Worm (Caenorhabditis elegans) whole organism, L1 larva: Measurements from ENCODE around the gene Y22D7AL.7.

ENCODE experiments used
- F16B12.6 ChIP-seq: fragments of 150-350 bp; optimal IDR thresholded peaks from 2 replicates; lab custom pipeline; 2014; ENCODE audit warnings: missing biosample characterization, missing genetic modification characterization
- blmp-1 ChIP-seq: fragments of 150-350 bp; optimal IDR thresholded peaks from 2 replicates; lab custom pipeline; 2014; ENCODE audit warnings: missing biosample characterization, missing genetic modification characterization
- ceh-8 ChIP-seq: fragments of 200-800 bp; sonication (Bioruptor generic); optimal IDR thresholded peaks from 2 replicates; lab custom pipeline; 2018; ENCODE audit warnings: mild to moderate bottlenecking, missing genetic modification characterization, moderate library complexity, missing compliant biosample characterization
- ceh-82 ChIP-seq, 3 experiments: fragments of 150-350 bp in 1 of 3; sonication (generic microtip) in 2 of 3; optimal IDR thresholded peaks; 2 replicates each; lab custom pipeline; 2014 to 2017; ENCODE audit warnings: missing biosample characterization in 3 of 3, missing genetic modification characterization in 3 of 3
- ceh-88 ChIP-seq: fragments of 200-800 bp; sonication (Bioruptor generic); IDR thresholded peaks from 2 replicates; pipeline ENCODE4 v1.3.6; 2022; ENCODE audit warnings: missing genetic modification characterization, missing compliant biosample characterization
- ceh-90 ChIP-seq: sonication (generic microtip); optimal IDR thresholded peaks from 2 replicates; lab custom pipeline; 2016; ENCODE audit warnings: missing genetic modification characterization, missing compliant biosample characterization
- dpl-1 ChIP-seq, 3 experiments: fragments of 150-350 bp in 2 of 3; sonication (generic microtip) in 1 of 3; optimal IDR thresholded peaks; 2 replicates each; lab custom pipeline; 2014 to 2017; ENCODE audit warnings: missing biosample characterization in 3 of 3, missing genetic modification characterization in 3 of 3, missing genetic modification reagents in 3 of 3
- dsc-1 ChIP-seq: sonication (generic microtip); optimal IDR thresholded peaks from 2 replicates; lab custom pipeline; 2016; ENCODE audit warnings: mild to moderate bottlenecking, missing genetic modification characterization, missing compliant biosample characterization
- efl-1 ChIP-seq, 4 experiments: fragments of 150-350 bp; optimal IDR thresholded peaks in 3 of 4; peaks in 1 of 4; 1 replicate in 1 of 4; 2 replicates in 3 of 4; lab custom pipeline; 2014; ENCODE audit warnings: missing biosample characterization in 2 of 4, missing genetic modification characterization in 2 of 4, missing genetic modification reagents in 2 of 4
- egl-27 ChIP-seq, 2 experiments: fragments of 150-350 bp in 1 of 2; sonication (generic microtip); optimal IDR thresholded peaks; 3 replicates each; lab custom pipeline; 2017 to 2018; ENCODE audit warnings: missing biosample characterization in 2 of 2, missing genetic modification characterization in 2 of 2, missing genetic modification reagents in 2 of 2
- elt-3 ChIP-seq, 6 experiments: fragments of 150-350 bp in 1 of 6; sonication (generic microtip); optimal IDR thresholded peaks; 2 replicates each; lab custom pipeline; 2017 to 2018; ENCODE audit warnings: missing biosample characterization in 6 of 6, missing genetic modification characterization in 6 of 6, inconsistent platforms in 1 of 6
- ets-5 ChIP-seq: fragments of 200-800 bp; sonication (Bioruptor generic); IDR thresholded peaks from 2 replicates; pipeline ENCODE4 v1.3.6; 2022; ENCODE audit warnings: missing genetic modification characterization, missing compliant biosample characterization
- fkh-4 ChIP-seq: sonication (generic microtip); optimal IDR thresholded peaks from 2 replicates; lab custom pipeline; 2016; ENCODE audit warnings: missing compliant biosample characterization, missing genetic modification characterization, borderline replicate concordance
- fos-1 ChIP-seq: fragments of 150-350 bp; optimal IDR thresholded peaks from 2 replicates; lab custom pipeline; 2014; ENCODE audit warnings: missing biosample characterization, missing genetic modification characterization
- grh-1 ChIP-seq: fragments of 200-800 bp; sonication (Bioruptor generic); IDR thresholded peaks from 2 replicates; pipeline ENCODE4 v1.3.6; 2022; ENCODE audit warnings: missing genetic modification reagents, missing genetic modification characterization, missing compliant biosample characterization
- irx-1 ChIP-seq: sonication (generic microtip); optimal IDR thresholded peaks from 2 replicates; lab custom pipeline; 2016; ENCODE audit warnings: missing genetic modification characterization, missing compliant biosample characterization
- isw-1 ChIP-seq: fragments of 200-800 bp; sonication (Bioruptor generic); IDR thresholded peaks from 2 replicates; pipeline ENCODE4 v1.3.6; 2022; ENCODE audit warnings: missing genetic modification characterization, missing compliant biosample characterization
- lin-13 ChIP-seq: fragments of 150-350 bp; optimal IDR thresholded peaks from 2 replicates; lab custom pipeline; 2014; ENCODE audit warnings: missing biosample characterization, missing genetic modification reagents, missing genetic modification characterization
- lin-15B ChIP-seq: fragments of 150-350 bp; sonication (generic microtip); optimal IDR thresholded peaks from 3 replicates; lab custom pipeline; 2014; ENCODE audit warnings: missing biosample characterization, missing genetic modification characterization
- lin-35 ChIP-seq, 2 experiments: fragments of 150-350 bp; optimal IDR thresholded peaks; 2 replicates each; lab custom pipeline; 2014; ENCODE audit warnings: missing biosample characterization in 2 of 2, missing genetic modification characterization in 2 of 2, missing genetic modification reagents in 2 of 2
- lsy-2 ChIP-seq, 2 experiments: fragments of 150-350 bp; optimal IDR thresholded peaks; 2 replicates each; lab custom pipeline; 2014; ENCODE audit warnings: missing biosample characterization in 2 of 2, missing genetic modification characterization in 2 of 2
- mab-9 ChIP-seq: fragments of 200-800 bp; sonication (Bioruptor generic); IDR thresholded peaks from 2 replicates; pipeline ENCODE4 v1.3.6; 2022; ENCODE audit warnings: missing genetic modification reagents, missing genetic modification characterization, missing compliant biosample characterization
- mep-1 ChIP-seq: fragments of 150-350 bp; optimal IDR thresholded peaks from 2 replicates; lab custom pipeline; 2014; ENCODE audit warnings: missing biosample characterization, missing genetic modification characterization
- nhr-19 ChIP-seq: fragments of 200-800 bp; sonication (Bioruptor generic); conservative IDR thresholded peaks from 2 replicates; pipeline ENCODE4 v1.3.6; 2022; ENCODE audit warnings: missing genetic modification characterization, missing compliant biosample characterization
- nhr-20 ChIP-seq: sonication (generic microtip); optimal IDR thresholded peaks from 2 replicates; lab custom pipeline; 2016; ENCODE audit warnings: mild to moderate bottlenecking, missing genetic modification characterization, missing compliant biosample characterization
- nhr-47 ChIP-seq: sonication (generic microtip); optimal IDR thresholded peaks from 2 replicates; lab custom pipeline; 2016; ENCODE audit warnings: mild to moderate bottlenecking, missing genetic modification characterization, moderate library complexity, missing compliant biosample characterization
- nhr-71 ChIP-seq: sonication (generic microtip); optimal IDR thresholded peaks from 2 replicates; lab custom pipeline; 2016; ENCODE audit warnings: mild to moderate bottlenecking, missing genetic modification characterization, moderate library complexity, missing compliant biosample characterization
- nhr-76 ChIP-seq: sonication (generic microtip); optimal IDR thresholded peaks from 2 replicates; lab custom pipeline; 2017; ENCODE audit warnings: missing biosample characterization, missing genetic modification characterization
- nhr-85 ChIP-seq: sonication (generic microtip); peaks from one replicate; lab custom pipeline; 2016; ENCODE audit warnings: missing genetic modification characterization, inconsistent platforms, missing compliant biosample characterization
- nhr-90 ChIP-seq: sonication (generic microtip); optimal IDR thresholded peaks from 2 replicates; lab custom pipeline; 2016; ENCODE audit warnings: mild to moderate bottlenecking, missing genetic modification characterization, missing compliant biosample characterization; ENCODE audit not compliant: poor library complexity
- pax-3 ChIP-seq: fragments of 200-800 bp; sonication (Bioruptor generic); optimal IDR thresholded peaks from 2 replicates; lab custom pipeline; 2018; ENCODE audit warnings: mild to moderate bottlenecking, missing genetic modification characterization, moderate library complexity, missing compliant biosample characterization
- skn-1 ChIP-seq: fragments of 150-350 bp; optimal IDR thresholded peaks from 2 replicates; lab custom pipeline; 2014; ENCODE audit warnings: missing biosample characterization, missing genetic modification characterization
- snu-23 ChIP-seq: sonication (generic microtip); optimal IDR thresholded peaks from 2 replicates; lab custom pipeline; 2016; ENCODE audit warnings: missing genetic modification characterization, missing compliant biosample characterization
- swsn-7 ChIP-seq: sonication (generic microtip); optimal IDR thresholded peaks from 2 replicates; lab custom pipeline; 2016; ENCODE audit warnings: missing genetic modification characterization, missing compliant biosample characterization
- tbx-2 ChIP-seq: sonication (generic microtip); optimal IDR thresholded peaks from 2 replicates; lab custom pipeline; 2016; ENCODE audit warnings: missing genetic modification characterization, missing compliant biosample characterization
- unc-130 ChIP-seq: fragments of 150-350 bp; optimal IDR thresholded peaks from 2 replicates; lab custom pipeline; 2017; ENCODE audit warnings: missing biosample characterization, missing genetic modification characterization, inconsistent platforms
- unc-86 ChIP-seq: sonication (generic microtip); optimal IDR thresholded peaks from 2 replicates; lab custom pipeline; 2016; ENCODE audit warnings: missing genetic modification characterization, missing compliant biosample characterization
- xbp-1 ChIP-seq: sonication (generic microtip); optimal IDR thresholded peaks from 2 replicates; lab custom pipeline; 2016; ENCODE audit warnings: missing genetic modification characterization, missing compliant biosample characterization
- zag-1 ChIP-seq: fragments of 150-350 bp; optimal IDR thresholded peaks from 2 replicates; lab custom pipeline; 2014; ENCODE audit warnings: missing biosample characterization, missing genetic modification characterization
- zip-4 ChIP-seq: fragments of 200-800 bp; sonication (Bioruptor generic); optimal IDR thresholded peaks from 2 replicates; lab custom pipeline; 2018; ENCODE audit warnings: mild to moderate bottlenecking, missing genetic modification characterization, moderate library complexity, missing compliant biosample characterization
- ztf-11 ChIP-seq, 2 experiments: sonication (generic microtip); optimal IDR thresholded peaks; 2 replicates each; lab custom pipeline; 2016 to 2017; ENCODE audit warnings: missing genetic modification characterization in 2 of 2, missing biosample characterization in 1 of 2, missing compliant biosample characterization in 1 of 2

The Y22D7AL.7 gene

DNA sequence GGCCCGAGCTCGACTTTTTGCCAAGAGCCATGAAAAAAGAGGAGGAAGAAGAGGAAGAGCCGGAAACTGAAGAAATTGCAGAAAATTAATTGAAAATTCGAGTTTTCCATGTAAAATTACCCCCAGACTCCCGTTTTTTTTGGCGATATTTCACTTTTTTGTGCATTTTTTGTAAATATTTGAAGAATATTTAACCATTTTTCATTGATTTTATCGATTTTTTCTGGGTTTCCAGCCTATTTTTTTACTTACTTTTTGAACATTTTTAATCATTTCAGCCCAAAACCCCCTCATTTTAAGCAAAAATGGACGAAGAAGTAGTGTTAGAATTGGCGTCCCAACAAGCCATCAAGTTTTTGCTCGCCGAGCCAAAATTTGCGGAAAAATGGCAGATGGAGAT lies at the start of gene Y22D7AL.7:
Y22D7AL.7 (plus strand) TSS at position 301 of the 400 bp plus-strand sequence.
- no peak for TF ChIP-seq ztf-11 (tag; optimal IDR thresholded peaks at IDR 0.05; lab: Kevin White, UChicago)
- peak; percentile 13 for TF ChIP-seq nhr-85 (tag; lab: Kevin White, UChicago)
- no peak for TF ChIP-seq xbp-1 (tag; lab: Kevin White, UChicago)

DNA sequence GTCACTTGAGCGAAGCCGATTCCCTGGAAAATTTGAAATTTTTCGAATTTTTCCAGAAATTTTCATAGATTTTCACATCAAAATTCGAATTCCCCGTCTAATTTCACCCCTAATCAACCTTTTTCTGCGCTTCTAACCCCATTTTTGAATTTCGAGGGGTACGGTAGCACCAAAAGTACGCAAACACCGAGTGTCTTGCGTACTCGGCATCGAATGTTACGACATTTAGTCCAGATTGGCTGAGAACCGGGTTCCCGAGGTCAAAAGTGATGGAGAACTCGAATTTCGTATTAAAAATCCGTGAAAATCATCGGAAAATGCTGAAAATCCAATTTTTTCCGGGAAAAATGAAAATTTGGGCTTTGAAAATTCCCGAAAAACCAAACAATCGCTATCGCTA lies 48.1 kb upstream of the Y22D7AL.7 start:
- TF ChIP-seq unc-86 (no peak), efl-1 (optimal IDR thresholded peaks at IDR 0.05; lab: Kevin White, UChicago) (no peak), efl-1 (GFP tag; optimal IDR thresholded peaks at IDR 0.05 in 1 of 2; lab: Kevin White, UChicago) (peak in 1 of 2 experiments; percentile 67), grh-1 (GFP tag; lab: Robert Waterston, UW) (no peak)

DNA sequence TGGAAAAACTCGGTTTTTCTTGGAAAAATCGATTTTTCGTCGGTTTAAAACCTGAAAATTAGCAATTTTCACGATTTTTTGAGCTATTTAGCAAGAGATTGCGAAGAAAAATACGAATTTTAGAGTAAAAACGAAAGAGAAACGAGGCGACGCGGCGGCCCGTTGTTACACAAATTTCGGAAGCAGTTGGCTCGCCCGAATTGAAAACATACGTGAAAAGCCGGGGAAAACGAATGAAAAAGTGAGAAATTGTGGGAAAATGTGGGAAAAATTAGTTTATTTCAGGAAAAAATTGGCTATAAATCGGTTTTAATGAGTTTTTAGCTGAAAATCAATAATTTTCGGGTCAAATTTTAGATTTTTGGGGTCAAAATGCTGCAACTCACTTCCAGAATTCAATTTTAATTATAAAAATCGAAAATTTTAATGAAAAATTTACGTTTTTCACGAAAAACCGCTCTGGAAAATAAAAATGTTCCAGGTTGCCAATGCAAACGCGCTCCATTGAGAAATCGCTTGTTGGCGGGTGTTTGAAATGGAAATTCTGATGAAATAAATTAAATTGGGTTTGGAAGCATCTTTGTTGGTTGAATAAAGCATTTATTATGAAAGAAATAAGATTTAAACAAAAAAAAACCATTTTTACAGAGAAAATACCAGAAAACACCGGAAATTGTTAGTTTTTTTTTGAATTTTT lies 43.6 kb upstream of the Y22D7AL.7 start, which contains the start of gene snf-6:
snf-6 (minus strand) TSS at position 51 of the 697 bp plus-strand sequence.
- peak; percentile 49 for TF ChIP-seq mep-1 (tag; lab: Kevin White, UChicago)
- peak; percentile 59 for TF ChIP-seq nhr-71
- peak; percentile 51 to 64 for TF ChIP-seq lsy-2 (tag; optimal IDR thresholded peaks at IDR 0.05; lab: Kevin White, UChicago)
- TF ChIP-seq pax-3 (tag; lab: Kevin White, UChicago): peak; percentile 16
- peak; percentile 12 for TF ChIP-seq blmp-1
- TF ChIP-seq lin-35 (GFP tag; optimal IDR thresholded peaks at IDR 0.05; lab: Kevin White, UChicago): peak; percentile 91 to 97
- TF ChIP-seq lin-15B (tag; lab: Kevin White, UChicago): peak; percentile 67
- TF ChIP-seq skn-1: peak; percentile 47
- no peak for TF ChIP-seq nhr-19
- TF ChIP-seq dpl-1 (GFP tag; optimal IDR thresholded peaks at IDR 0.05; lab: Kevin White, UChicago): peak; percentile 84 to 93 (median 91)
- peak; percentile 63 for TF ChIP-seq nhr-47 (tag; lab: Kevin White, UChicago)
- peak; percentile 33 for TF ChIP-seq snu-23 (GFP tag; lab: Kevin White, UChicago)
- no peak for TF ChIP-seq grh-1 (GFP tag; lab: Robert Waterston, UW)
- TF ChIP-seq nhr-85 (tag; lab: Kevin White, UChicago): peak; percentile 75
- TF ChIP-seq fkh-4: no peak
- TF ChIP-seq ceh-8 (GFP tag; lab: Kevin White, UChicago): no peak
- peak; percentile 40 for TF ChIP-seq lin-13 (GFP tag; lab: Kevin White, UChicago)
- TF ChIP-seq elt-3 (tag; optimal IDR thresholded peaks at IDR 0.05; lab: Kevin White, UChicago): peak in 1 of 6 experiments; percentile 22
- TF ChIP-seq swsn-7 (tag; lab: Kevin White, UChicago): peak; percentile 28
- peak; percentile 7 for TF ChIP-seq nhr-20
- peak; percentile 34 for TF ChIP-seq zip-4 (GFP tag; lab: Kevin White, UChicago)
- no peak for TF ChIP-seq ceh-88 (GFP tag; lab: Robert Waterston, UW)
- peak; percentile 14 for TF ChIP-seq F16B12.6 (tag; lab: Kevin White, UChicago)
- TF ChIP-seq ceh-90: peak; percentile 8
- no peak for TF ChIP-seq nhr-76
- peak in 1 of 2 experiments; percentile 5 for TF ChIP-seq ztf-11 (tag; optimal IDR thresholded peaks at IDR 0.05; lab: Kevin White, UChicago)
- TF ChIP-seq mab-9 (GFP tag; lab: Robert Waterston, UW): no peak
- TF ChIP-seq egl-27 (tag; optimal IDR thresholded peaks at IDR 0.05; lab: Kevin White, UChicago): no peak
- peak; percentile 17 for TF ChIP-seq unc-86
- TF ChIP-seq ets-5: no peak
- peak; percentile 36 for TF ChIP-seq tbx-2 (tag; lab: Kevin White, UChicago)
- peak; percentile 59 for TF ChIP-seq dsc-1 (tag; lab: Kevin White, UChicago)
- peak; percentile 18 for TF ChIP-seq fos-1 (tag; lab: Kevin White, UChicago)
- peak; percentile 18 for TF ChIP-seq nhr-90 (tag; lab: Kevin White, UChicago)
- TF ChIP-seq efl-1 (optimal IDR thresholded peaks at IDR 0.05; lab: Kevin White, UChicago): peak; percentile 89 to 95
- TF ChIP-seq efl-1 (GFP tag; optimal IDR thresholded peaks at IDR 0.05 in 1 of 2; lab: Kevin White, UChicago): peak; percentile 92 to 99
- TF ChIP-seq ceh-82 (tag; optimal IDR thresholded peaks at IDR 0.05; lab: Kevin White, UChicago): peak in 2 of 3 experiments; percentile 14 to 70
- TF ChIP-seq unc-130 (tag; lab: Kevin White, UChicago): no peak
- peak; percentile 16 for TF ChIP-seq isw-1 (GFP tag; lab: Robert Waterston, UW)
- TF ChIP-seq zag-1 (tag; lab: Kevin White, UChicago): no peak
- TF ChIP-seq irx-1 (tag; lab: Kevin White, UChicago): peak; percentile 17
- peak; percentile 41 for TF ChIP-seq xbp-1 (tag; lab: Kevin White, UChicago)
